Worm (Caenorhabditis elegans) whole organism, L2 larva: ENCODE measurements around the gene odr-4.

ENCODE experiments used
- F13H6.1 ChIP-seq: sonication (generic microtip); optimal IDR thresholded peaks from 2 replicates; lab custom pipeline; 2016; ENCODE audit warnings: missing genetic modification characterization, missing compliant biosample characterization
- R02D3.7 ChIP-seq: fragments of 150-350 bp; optimal IDR thresholded peaks from 2 replicates; lab custom pipeline; 2014; ENCODE audit warnings: missing biosample characterization, missing genetic modification characterization
- blmp-1 ChIP-seq: sonication (generic microtip); optimal IDR thresholded peaks from 2 replicates; lab custom pipeline; 2017; ENCODE audit warnings: missing genetic modification characterization, mild to moderate bottlenecking, missing compliant biosample characterization, antibody characterized with exemption, moderate library complexity; ENCODE audit not compliant: insufficient read depth
- lin-13 ChIP-seq: fragments of 150-350 bp; optimal IDR thresholded peaks from 2 replicates; lab custom pipeline; 2014; ENCODE audit warnings: missing biosample characterization, missing genetic modification reagents, missing genetic modification characterization
- lin-39 ChIP-seq: fragments of 150-350 bp; optimal IDR thresholded peaks from 2 replicates; lab custom pipeline; 2014; ENCODE audit warnings: missing biosample characterization, missing genetic modification reagents, missing genetic modification characterization
- nhr-11 ChIP-seq: fragments of 150-350 bp; optimal IDR thresholded peaks from 2 replicates; lab custom pipeline; 2014; ENCODE audit warnings: missing biosample characterization, missing genetic modification characterization
- nhr-6 ChIP-seq: fragments of 150-350 bp; optimal IDR thresholded peaks from 2 replicates; lab custom pipeline; 2014; ENCODE audit warnings: missing biosample characterization, missing genetic modification characterization
- nhr-77 ChIP-seq: fragments of 150-350 bp; optimal IDR thresholded peaks from 2 replicates; lab custom pipeline; 2014; ENCODE audit warnings: missing biosample characterization, missing genetic modification characterization
- zag-1 ChIP-seq: fragments of 150-350 bp; optimal IDR thresholded peaks from 2 replicates; lab custom pipeline; 2014; ENCODE audit warnings: missing biosample characterization, missing genetic modification characterization
- ztf-11 ChIP-seq: sonication (generic microtip); optimal IDR thresholded peaks from 2 replicates; lab custom pipeline; 2017; ENCODE audit warnings: missing biosample characterization, missing genetic modification characterization
- ztf-4 ChIP-seq: fragments of 150-350 bp; optimal IDR thresholded peaks from 2 replicates; lab custom pipeline; 2014; ENCODE audit warnings: missing biosample characterization, missing genetic modification characterization

DNA sequence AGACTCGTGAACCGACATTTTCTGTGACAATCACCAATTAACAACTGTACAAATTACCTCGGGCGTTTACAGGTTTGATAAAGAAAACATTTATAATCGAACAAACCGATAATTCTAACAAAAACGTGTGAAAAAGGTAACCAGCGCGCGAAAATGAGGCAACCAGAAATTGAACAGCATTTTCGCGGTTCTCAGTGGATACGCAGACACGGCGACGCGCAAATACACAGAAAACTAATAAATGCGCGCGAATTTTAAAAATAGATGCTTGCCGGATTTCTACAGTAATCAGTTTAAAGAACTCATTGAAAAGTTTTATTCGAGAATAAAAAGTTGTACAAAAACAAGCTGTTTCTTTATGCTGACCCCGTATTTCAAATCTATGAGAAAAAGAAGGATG is 20.6 kb upstream of the odr-4 start, which contains the start of gene isw-1:
- no peak for TF ChIP-seq blmp-1
- TF ChIP-seq zag-1 (tag; lab: Kevin White, UChicago), result no peak
- no peak for TF ChIP-seq ztf-4
- no peak for TF ChIP-seq F13H6.1 (tag; lab: Kevin White, UChicago)
- TF ChIP-seq lin-39, result no peak
- no peak for TF ChIP-seq nhr-77 (tag; lab: Kevin White, UChicago)
- no peak for TF ChIP-seq R02D3.7 (tag; lab: Kevin White, UChicago)
- no peak for TF ChIP-seq ztf-11 (tag; lab: Kevin White, UChicago)
- no peak for TF ChIP-seq nhr-11 (tag; lab: Kevin White, UChicago)
- no peak for TF ChIP-seq lin-13 (GFP tag; lab: Kevin White, UChicago)
- no peak for TF ChIP-seq nhr-6 (tag; lab: Kevin White, UChicago)
